Worm (Caenorhabditis elegans): ENCODE results near the gene F21G4.5.

The F21G4.5 gene

DNA sequence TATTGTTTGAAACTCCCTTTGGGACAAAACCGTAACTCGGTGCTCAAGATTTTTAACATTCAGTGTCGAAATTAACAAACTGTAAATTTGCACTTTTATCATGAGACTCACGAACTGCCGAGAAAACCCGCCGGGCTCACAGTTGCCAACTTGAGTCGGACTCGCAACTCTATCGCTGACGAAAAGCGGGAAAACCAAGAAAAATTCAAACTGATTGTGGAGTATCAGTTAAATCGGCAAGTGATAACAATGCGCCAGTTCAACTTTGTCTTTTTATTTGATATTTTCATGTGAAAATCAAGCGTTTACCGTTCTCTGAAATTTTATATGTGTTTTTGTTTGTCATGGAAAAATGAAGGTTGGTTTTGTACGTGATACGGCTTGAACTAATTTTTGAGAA, 23.4 kb upstream of the F21G4.5 start:
- TF ChIP-seq nhr-2 (tag; optimal IDR thresholded peaks at IDR 0.05): no peak
- TF ChIP-seq ces-1 (GFP tag; optimal IDR thresholded peaks at IDR 0.05): no peak
- TF ChIP-seq drap-1 (GFP tag; optimal IDR thresholded peaks at IDR 0.05): no peak
- no peak for TF ChIP-seq M03D4.4 (tag; optimal IDR thresholded peaks at IDR 0.05)
- no peak for TF ChIP-seq tbx-8 (GFP tag; optimal IDR thresholded peaks at IDR 0.05)
- TF ChIP-seq ham-2 (GFP tag; optimal IDR thresholded peaks at IDR 0.05): no peak
- no peak for TF ChIP-seq mls-2 (tag; optimal IDR thresholded peaks at IDR 0.05)
- no peak for TF ChIP-seq nhr-237 (tag; optimal IDR thresholded peaks at IDR 0.05)
- no peak for TF ChIP-seq zip-8 (tag; optimal IDR thresholded peaks at IDR 0.05)
- TF ChIP-seq sptf-1 (tag; optimal IDR thresholded peaks at IDR 0.05): no peak
- no peak for TF ChIP-seq elt-1 (tag; optimal IDR thresholded peaks at IDR 0.05; ENCODE audit: borderline replicate concordance, insufficient read depth)
- TF ChIP-seq elt-3 (tag; optimal IDR thresholded peaks at IDR 0.05): no peak
- TF ChIP-seq bed-3 (GFP tag; optimal IDR thresholded peaks at IDR 0.05): no peak
- no peak for TF ChIP-seq mep-1 (tag; optimal IDR thresholded peaks at IDR 0.05)
- TF ChIP-seq lin-13 (tag; optimal IDR thresholded peaks at IDR 0.05): no peak

DNA sequence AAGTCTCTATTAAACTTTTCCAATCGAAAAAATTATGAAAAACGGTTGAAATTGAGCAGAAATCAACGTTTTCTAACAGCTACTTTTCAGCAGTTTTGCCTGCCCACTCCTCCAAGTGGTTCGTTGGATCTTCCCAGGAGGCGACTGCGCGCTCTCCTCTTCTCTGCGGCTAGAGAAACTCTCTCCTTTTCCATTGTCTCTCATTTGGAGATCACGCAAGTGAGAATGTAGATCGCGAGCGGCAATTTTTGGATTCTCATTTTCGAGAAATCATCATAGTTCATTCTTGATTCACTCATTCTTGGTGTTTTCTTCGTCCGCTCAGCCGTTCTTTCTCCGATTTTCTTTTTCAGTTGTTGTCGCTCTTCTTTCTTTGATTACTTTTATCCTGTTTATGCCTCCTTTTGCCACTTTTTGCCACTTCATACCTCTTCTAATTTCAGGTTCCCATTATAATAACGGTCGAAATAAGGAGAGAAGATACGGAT, 22.1 kb upstream of the F21G4.5 start, which contains the start of gene mrp-4:
Gene mrp-4, plus strand, starts transcription at position 438 of the 488 bp plus-strand sequence.
- TF ChIP-seq bed-3 (GFP tag; optimal IDR thresholded peaks at IDR 0.05) (no peak), mls-2 (tag; optimal IDR thresholded peaks at IDR 0.05) (no peak), ceh-43 (GFP tag; optimal IDR thresholded peaks at IDR 0.05) (no peak), ham-2 (GFP tag; optimal IDR thresholded peaks at IDR 0.05) (no peak), nhr-237 (tag; optimal IDR thresholded peaks at IDR 0.05) (no peak), sem-2 (GFP tag; optimal IDR thresholded peaks at IDR 0.05) (no peak), nhr-76 (tag; optimal IDR thresholded peaks at IDR 0.05) (no peak), hlh-1 (tag; optimal IDR thresholded peaks at IDR 0.05) (no peak), pha-4 (tag; optimal IDR thresholded peaks at IDR 0.05) (no peak), unc-120 (tag; optimal IDR thresholded peaks at IDR 0.05; ENCODE audit: poor library complexity, severe bottlenecking) (no peak), drap-1 (GFP tag; optimal IDR thresholded peaks at IDR 0.05) (no peak), ceh-39 (tag; optimal IDR thresholded peaks at IDR 0.05) (no peak), elt-3 (tag; optimal IDR thresholded peaks at IDR 0.05) (no peak), sptf-1 (tag; optimal IDR thresholded peaks at IDR 0.05) (no peak), lsy-2 (tag; optimal IDR thresholded peaks at IDR 0.05) (no peak), zip-8 (tag; optimal IDR thresholded peaks at IDR 0.05) (no peak), flh-1 (GFP tag; optimal IDR thresholded peaks at IDR 0.05) (no peak)

DNA sequence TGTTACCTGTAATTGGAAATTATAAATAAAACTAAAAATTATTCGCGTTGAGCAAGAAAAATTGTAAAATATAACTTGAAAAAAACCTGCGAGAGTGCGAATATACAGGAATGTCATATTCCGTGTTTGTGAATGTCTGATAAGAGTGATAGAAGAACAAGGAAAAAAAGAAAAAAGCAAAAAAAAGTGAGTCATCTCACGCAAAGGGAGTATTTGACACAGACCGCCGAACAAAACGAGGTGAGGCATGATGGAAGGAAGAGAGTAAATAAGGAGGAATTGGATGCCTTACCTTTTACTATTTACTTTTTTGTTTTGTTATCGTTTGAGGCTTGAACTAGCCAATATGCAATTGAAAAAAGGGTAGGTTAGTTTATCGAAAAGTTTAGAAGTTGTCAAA, 13.6 kb upstream of the F21G4.5 start, which contains the start of gene F21G4.1:
Gene F21G4.1, minus strand, starts transcription at position 6 of the 400 bp plus-strand sequence.
- TF ChIP-seq bed-3 (GFP tag; optimal IDR thresholded peaks at IDR 0.05) (no peak), pha-4 (tag; optimal IDR thresholded peaks at IDR 0.05) (no peak), cnd-1 (tag; optimal IDR thresholded peaks at IDR 0.05) (no peak), mep-1 (tag; optimal IDR thresholded peaks at IDR 0.05) (no peak), blmp-1 (tag; optimal IDR thresholded peaks at IDR 0.05) (no peak), unc-62 (GFP tag; optimal IDR thresholded peaks at IDR 0.05) (no peak), nhr-237 (tag; optimal IDR thresholded peaks at IDR 0.05) (no peak), tbx-8 (GFP tag; optimal IDR thresholded peaks at IDR 0.05) (no peak), elt-3 (tag; optimal IDR thresholded peaks at IDR 0.05) (no peak), drap-1 (GFP tag; optimal IDR thresholded peaks at IDR 0.05) (no peak), ceh-43 (GFP tag; optimal IDR thresholded peaks at IDR 0.05) (no peak), mab-5 (tag; optimal IDR thresholded peaks at IDR 0.05) (no peak), ham-2 (GFP tag; optimal IDR thresholded peaks at IDR 0.05) (no peak)

DNA sequence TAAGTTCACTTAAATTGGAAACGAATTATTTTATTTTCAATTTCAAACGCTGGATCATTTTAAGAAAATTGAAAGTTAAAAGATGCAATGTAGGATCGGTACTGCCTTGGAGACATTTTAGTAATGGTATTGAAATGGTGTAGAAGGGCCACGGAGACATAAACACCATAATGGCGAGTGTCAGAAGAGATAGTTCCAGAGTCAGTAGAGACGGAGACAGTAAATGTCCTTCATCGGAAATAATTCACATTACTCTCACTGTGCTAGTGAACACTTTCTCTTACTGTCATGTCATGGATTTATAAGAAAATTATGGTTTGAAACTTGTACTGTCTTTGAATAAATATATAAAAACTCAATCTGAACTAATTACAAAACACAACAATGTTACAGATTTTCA, 12.9 kb upstream of the F21G4.5 start:
- TF ChIP-seq mab-5 (tag; optimal IDR thresholded peaks at IDR 0.05) (no peak), mep-1 (tag; optimal IDR thresholded peaks at IDR 0.05) (no peak), ceh-83 (GFP tag; optimal IDR thresholded peaks at IDR 0.05) (no peak), sptf-1 (tag; optimal IDR thresholded peaks at IDR 0.05) (no peak), blmp-1 (tag; optimal IDR thresholded peaks at IDR 0.05) (peak; percentile 76)

DNA sequence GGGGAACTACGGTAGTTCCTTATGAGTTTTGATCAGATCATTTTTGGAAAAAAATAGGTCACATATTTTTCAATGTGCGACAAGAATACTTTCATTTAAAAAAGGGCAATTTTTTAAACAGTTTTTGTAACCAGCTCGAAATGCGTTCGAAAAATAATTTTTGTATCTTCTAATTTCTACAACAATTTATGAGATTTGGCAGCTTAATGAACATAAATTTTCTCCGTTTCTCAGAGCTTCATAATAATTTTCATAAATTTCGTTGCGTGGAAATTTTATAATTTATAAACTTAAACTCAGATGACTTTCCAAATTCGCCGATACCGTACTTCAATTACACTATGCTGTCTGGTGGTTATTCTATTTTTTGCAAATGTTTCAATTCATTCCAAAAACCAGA, 11.1 kb upstream of the F21G4.5 start, which contains the start of gene F21G4.3:
Gene F21G4.3, plus strand, starts transcription at position 301 of the 400 bp plus-strand sequence.
- no peak for TF ChIP-seq lin-32 (GFP tag; optimal IDR thresholded peaks at IDR 0.05)
- no peak for TF ChIP-seq drap-1 (GFP tag; optimal IDR thresholded peaks at IDR 0.05)
- TF ChIP-seq elt-3 (tag; optimal IDR thresholded peaks at IDR 0.05): no peak
- TF ChIP-seq cnd-1 (tag; optimal IDR thresholded peaks at IDR 0.05): no peak
- TF ChIP-seq ces-1 (GFP tag; optimal IDR thresholded peaks at IDR 0.05): no peak
- TF ChIP-seq zip-8 (tag; optimal IDR thresholded peaks at IDR 0.05): no peak
- TF ChIP-seq unc-39 (tag; optimal IDR thresholded peaks at IDR 0.05): no peak
- TF ChIP-seq mab-5 (tag; optimal IDR thresholded peaks at IDR 0.05): no peak
- TF ChIP-seq nhr-2 (tag; optimal IDR thresholded peaks at IDR 0.05): no peak
- TF ChIP-seq bed-3 (GFP tag; optimal IDR thresholded peaks at IDR 0.05): no peak
- no peak for TF ChIP-seq flh-1 (GFP tag; optimal IDR thresholded peaks at IDR 0.05)
- no peak for TF ChIP-seq ham-2 (GFP tag; optimal IDR thresholded peaks at IDR 0.05)

All from whole organism, mixed stage, embryonic.